Fruit fly (Drosophila melanogaster): ENCODE results near the gene Sfp24Ba.

The Sfp24Ba gene

dm6 chr2L:3712949-3713416 lies 44.6 kb upstream of the Sfp24Ba start, which contains the start of the genes CG31955 and CG2818 (continued):
- peak; percentile 23 for TF ChIP-seq B-H2 (GFP tag; optimal IDR thresholded peaks at IDR 0.05)
- peak; percentile 1 for TF ChIP-seq ind (GFP tag; optimal IDR thresholded peaks at IDR 0.05)
- no peak for TF ChIP-seq lov (optimal IDR thresholded peaks at IDR 0.05)
- no peak for TF ChIP-seq lov (GFP tag; IDR thresholded peaks at IDR 0.05)
- TF ChIP-seq esg (GFP tag; conservative IDR thresholded peaks at IDR 0.05), result no peak
- TF ChIP-seq CG12155 (GFP tag; optimal IDR thresholded peaks at IDR 0.05), result peak; percentile 9
- TF ChIP-seq Fer2 (tag; optimal IDR thresholded peaks at IDR 0.05), result no peak
- TF ChIP-seq fd3F (GFP tag; optimal IDR thresholded peaks at IDR 0.05), result no peak
- TF ChIP-seq crol (GFP tag; IDR thresholded peaks at IDR 0.05), result no peak
- TF ChIP-seq Hey (tag; optimal IDR thresholded peaks at IDR 0.05), result no peak
- peak; percentile 3 for TF ChIP-seq NC2β (GFP tag; optimal IDR thresholded peaks at IDR 0.05)
- no peak for TF ChIP-seq CG1647 (GFP tag; optimal IDR thresholded peaks at IDR 0.05)
- TF ChIP-seq crc (GFP tag; optimal IDR thresholded peaks at IDR 0.05), result no peak
- TF ChIP-seq ac (GFP tag; optimal IDR thresholded peaks at IDR 0.05), result no peak
- TF ChIP-seq wdn (GFP tag; IDR thresholded peaks at IDR 0.05), result no peak
- TF ChIP-seq CG3995 (GFP tag; optimal IDR thresholded peaks at IDR 0.05), result peak; percentile 58
- peak; percentile 71 for TF ChIP-seq pzg (GFP tag; optimal IDR thresholded peaks at IDR 0.05)
- peak; percentile 16 for TF ChIP-seq chn (GFP tag; optimal IDR thresholded peaks at IDR 0.05)
- no peak for TF ChIP-seq Hr51 (GFP tag; optimal IDR thresholded peaks at IDR 0.05)
- TF ChIP-seq CG12659 (GFP tag; optimal IDR thresholded peaks at IDR 0.05), result peak; percentile 46
- TF ChIP-seq Rfx (GFP tag; IDR thresholded peaks at IDR 0.05), result no peak
- no peak for TF ChIP-seq luna (GFP tag; optimal IDR thresholded peaks at IDR 0.05)
- no peak for TF ChIP-seq CG32767 (GFP tag; IDR thresholded peaks at IDR 0.05)
- no peak for TF ChIP-seq CG3407 (GFP tag; optimal IDR thresholded peaks at IDR 0.05)
- TF ChIP-seq CG14965 (GFP tag; optimal IDR thresholded peaks at IDR 0.05; ENCODE audit: borderline replicate concordance), result no peak
- TF ChIP-seq CG11504 (tag; optimal IDR thresholded peaks at IDR 0.05), result no peak
- no peak for TF ChIP-seq CG15479 (GFP tag; optimal IDR thresholded peaks at IDR 0.05)
- no peak for TF ChIP-seq slou (GFP tag; optimal IDR thresholded peaks at IDR 0.05)
- TF ChIP-seq chinmo (GFP tag; IDR thresholded peaks at IDR 0.05; ENCODE audit: partially characterized antibody), result 0 out of 4 replicates have a peak, but pooled peaks have one; percentile 10
- TF ChIP-seq CoRest (tag; optimal IDR thresholded peaks at IDR 0.05), result peak; percentile 47
- TF ChIP-seq Vsx1 (GFP tag; optimal IDR thresholded peaks at IDR 0.05), result no peak
- no peak for TF ChIP-seq Nf-YC (tag; optimal IDR thresholded peaks at IDR 0.05)
- TF ChIP-seq CG3281 (GFP tag; optimal IDR thresholded peaks at IDR 0.05), result peak; percentile 22
- no peak for TF ChIP-seq danr (GFP tag; IDR thresholded peaks at IDR 0.05)
- no peak for TF ChIP-seq CG31365 (tag; optimal IDR thresholded peaks at IDR 0.05)
- TF ChIP-seq Neu2 (GFP tag; optimal IDR thresholded peaks at IDR 0.05; ENCODE audit: borderline replicate concordance), result no peak
- TF ChIP-seq CG7271 (tag; optimal IDR thresholded peaks at IDR 0.05), result no peak
- TF ChIP-seq nerfin-2 (GFP tag; IDR thresholded peaks at IDR 0.05; ENCODE audit: partially characterized antibody), result 0 out of 2 replicates have a peak, but pooled peaks have one; percentile 24
- TF ChIP-seq CG6683 (GFP tag; optimal IDR thresholded peaks at IDR 0.05), result no peak
- no peak for TF ChIP-seq CG3163 (GFP tag; optimal IDR thresholded peaks at IDR 0.05)
- no peak for TF ChIP-seq h (optimal IDR thresholded peaks at IDR 0.05)
- no peak for TF ChIP-seq CG18619 (GFP tag; optimal IDR thresholded peaks at IDR 0.05)
- TF ChIP-seq bsh (GFP tag; optimal IDR thresholded peaks at IDR 0.05), result peak in 1 of 2 experiments; percentile 19
- TF ChIP-seq Atf3 (GFP tag; optimal IDR thresholded peaks at IDR 0.05), result no peak
- no peak for TF ChIP-seq HLH3B (GFP tag; IDR thresholded peaks at IDR 0.05)
- TF ChIP-seq Ravus (GFP tag; IDR thresholded peaks at IDR 0.05), result no peak
- no peak for TF ChIP-seq CG6813 (GFP tag; optimal IDR thresholded peaks at IDR 0.05)
- peak; percentile 48 for TF ChIP-seq CG13424 (tag; optimal IDR thresholded peaks at IDR 0.05)
- no peak for TF ChIP-seq CG8359 (GFP tag; optimal IDR thresholded peaks at IDR 0.05; ENCODE audit: borderline replicate concordance)
- peak; percentile 26 for TF ChIP-seq NfI (GFP tag; optimal IDR thresholded peaks at IDR 0.05)
- TF ChIP-seq vvl (GFP tag; IDR thresholded peaks at IDR 0.05), result no peak
